Fruit fly (Drosophila melanogaster) whole organism, embryonic: ENCODE data around the gene Zif.

Source experiments
- B-H1 ChIP-seq: fragments of 200-800 bp; sonication (Bioruptor generic); IDR thresholded peaks from 3 replicates; pipeline ENCODE4 v1.3.6; 2022; ENCODE audit warnings: missing biosample characterization, missing genetic modification characterization
- Bgb ChIP-seq: fragments of 200-800 bp; sonication (Bioruptor generic); IDR thresholded peaks from 2 replicates; pipeline ENCODE4 v1.3.6; 2022; ENCODE audit warnings: missing biosample characterization, missing genetic modification characterization; ENCODE audit not compliant: partially characterized antibody
- CG10267 ChIP-seq: fragments of 200-800 bp; sonication (Bioruptor generic); optimal IDR thresholded peaks from 2 replicates; lab custom pipeline; 2018; ENCODE audit warnings: missing biosample characterization, mild to moderate bottlenecking, missing genetic modification characterization, moderate library complexity
- CG11456 ChIP-seq: fragments of 200-800 bp; sonication (Bioruptor generic); IDR thresholded peaks from 3 replicates; pipeline ENCODE4 v1.3.6; 2022; ENCODE audit warnings: missing biosample characterization, missing genetic modification characterization
- CG11696 ChIP-seq: fragments of 200-800 bp; sonication (Bioruptor generic); IDR thresholded peaks from 2 replicates; pipeline ENCODE4 v1.3.6; 2022; ENCODE audit warnings: missing biosample characterization, missing genetic modification characterization
- CG12219 ChIP-seq: fragments of 200-800 bp; sonication (Bioruptor generic); optimal IDR thresholded peaks from 3 replicates; lab custom pipeline; 2018; ENCODE audit warnings: missing biosample characterization, mild to moderate bottlenecking, missing genetic modification characterization
- CG13624 ChIP-seq: fragments of 200-800 bp; sonication (Bioruptor generic); optimal IDR thresholded peaks from 2 replicates; lab custom pipeline; 2016; ENCODE audit warnings: missing biosample characterization, missing genetic modification characterization
- CG14710 ChIP-seq: fragments of 200-800 bp; sonication (Bioruptor generic); optimal IDR thresholded peaks from 3 replicates; lab custom pipeline; 2019; ENCODE audit warnings: missing biosample characterization, mild to moderate bottlenecking, missing genetic modification characterization, moderate library complexity
- CG14860 ChIP-seq: fragments of 200-800 bp; sonication (Bioruptor generic); IDR thresholded peaks from 3 replicates; pipeline ENCODE4 v1.3.6; 2022; ENCODE audit warnings: missing biosample characterization, missing genetic modification characterization; ENCODE audit not compliant: partially characterized antibody
- CG15011 ChIP-seq: fragments of 200-800 bp; sonication (Bioruptor generic); optimal IDR thresholded peaks from 3 replicates; lab custom pipeline; 2018; ENCODE audit warnings: missing biosample characterization, mild to moderate bottlenecking, missing genetic modification characterization
- CG17328 ChIP-seq: fragments of 200-800 bp; sonication (Bioruptor generic); IDR thresholded peaks from 2 replicates; pipeline ENCODE4 v1.3.6; 2022; ENCODE audit warnings: missing biosample characterization, missing genetic modification characterization
- CG17612 ChIP-seq: fragments of 200-800 bp; sonication (Bioruptor generic); IDR thresholded peaks from 2 replicates; pipeline ENCODE4 v1.3.6; 2022; ENCODE audit warnings: missing biosample characterization, missing genetic modification characterization
- CG17912 ChIP-seq: fragments of 200-800 bp; sonication (Bioruptor generic); optimal IDR thresholded peaks from 2 replicates; lab custom pipeline; 2018; ENCODE audit warnings: missing biosample characterization, mild to moderate bottlenecking, missing genetic modification characterization
- CG1792 ChIP-seq: fragments of 200-800 bp; sonication (Bioruptor generic); optimal IDR thresholded peaks from 2 replicates; lab custom pipeline; 2016; ENCODE audit warnings: missing biosample characterization, missing genetic modification characterization
- CG18011 ChIP-seq: fragments of 200-800 bp; sonication (Bioruptor generic); optimal IDR thresholded peaks from 2 replicates; lab custom pipeline; 2017; ENCODE audit warnings: missing biosample characterization, missing genetic modification characterization, mild to moderate bottlenecking, moderate library complexity, missing genotype
- CG18476 ChIP-seq: fragments of 200-800 bp; sonication (Bioruptor generic); optimal IDR thresholded peaks from 2 replicates; lab custom pipeline; 2016; ENCODE audit warnings: missing biosample characterization, mild to moderate bottlenecking, missing genetic modification characterization
- CG2129 ChIP-seq: fragments of 200-800 bp; sonication (Bioruptor generic); IDR thresholded peaks from 2 replicates; pipeline ENCODE4 v1.3.6; 2022; ENCODE audit warnings: missing biosample characterization, missing genetic modification characterization; ENCODE audit not compliant: partially characterized antibody
- CG30403 ChIP-seq: fragments of 200-800 bp; sonication (Bioruptor generic); optimal IDR thresholded peaks from 3 replicates; lab custom pipeline; 2016; ENCODE audit warnings: missing biosample characterization, missing genetic modification characterization
- CG32772 ChIP-seq: fragments of 200-800 bp; sonication (Bioruptor generic); IDR thresholded peaks from 2 replicates; pipeline ENCODE4 v1.3.6; 2022; ENCODE audit warnings: missing biosample characterization, missing genetic modification characterization
- CG4424 ChIP-seq: fragments of 200-800 bp; sonication (Bioruptor generic); optimal IDR thresholded peaks from 3 replicates; lab custom pipeline; 2016; ENCODE audit warnings: missing biosample characterization, missing genetic modification characterization
- CG7372 ChIP-seq: fragments of 200-800 bp; sonication (Bioruptor generic); IDR thresholded peaks from 2 replicates; pipeline ENCODE4 v1.3.6; 2022; ENCODE audit warnings: missing biosample characterization, missing genetic modification characterization
- CG7556 ChIP-seq: fragments of 200-800 bp; sonication (Bioruptor generic); optimal IDR thresholded peaks from 2 replicates; lab custom pipeline; 2017; ENCODE audit warnings: missing biosample characterization, mild to moderate bottlenecking, missing genetic modification characterization
- CG8290 ChIP-seq, 3 experiments: fragments of 200-800 bp; sonication (Bioruptor generic); optimal IDR thresholded peaks; 2 replicates each; lab custom pipeline; 2016 to 2019; ENCODE audit warnings: missing biosample characterization in 3 of 3, missing genetic modification characterization in 3 of 3, mild to moderate bottlenecking in 2 of 3, moderate library complexity in 1 of 3
- Doc3 ChIP-seq: fragments of 200-800 bp; sonication (Bioruptor generic); IDR thresholded peaks from 3 replicates; pipeline ENCODE4 v1.3.6; 2022; ENCODE audit warnings: missing biosample characterization, missing genetic modification characterization; ENCODE audit not compliant: partially characterized antibody
- Dp ChIP-seq: fragments of 200-800 bp; sonication (Bioruptor generic); optimal IDR thresholded peaks from 2 replicates; lab custom pipeline; 2018; ENCODE audit warnings: missing biosample characterization, mild to moderate bottlenecking, missing genetic modification characterization, moderate library complexity
- GATAe ChIP-seq: fragments of 200-800 bp; sonication (Bioruptor generic); conservative IDR thresholded peaks from 2 replicates; pipeline ENCODE4 v1.3.6; 2022; ENCODE audit warnings: missing biosample characterization, missing genetic modification characterization
- Hand ChIP-seq: fragments of 200-800 bp; sonication (Bioruptor generic); optimal IDR thresholded peaks from 2 replicates; lab custom pipeline; 2017; ENCODE audit warnings: mild to moderate bottlenecking, missing biosample characterization, missing genetic modification reagents, missing genetic modification characterization
- Hr3 ChIP-seq: fragments of 200-800 bp; sonication (Bioruptor generic); optimal IDR thresholded peaks from 3 replicates; lab custom pipeline; 2016; ENCODE audit warnings: missing biosample characterization, missing genetic modification characterization
- Hr51 ChIP-seq, 2 experiments: fragments of 200-800 bp; sonication (Bioruptor generic); optimal IDR thresholded peaks; 2 replicates in 1 of 2; 3 replicates in 1 of 2; lab custom pipeline; 2016 to 2018; ENCODE audit warnings: missing biosample characterization in 2 of 2, missing genetic modification characterization in 2 of 2, mild to moderate bottlenecking in 1 of 2, moderate library complexity in 1 of 2
- Nf-YC ChIP-seq: fragments of 200-800 bp; optimal IDR thresholded peaks from 3 replicates; lab custom pipeline; 2019; ENCODE audit warnings: missing biosample characterization, mild to moderate bottlenecking, missing genetic modification characterization, moderate library complexity
- Ravus ChIP-seq: fragments of 200-800 bp; sonication (Bioruptor generic); IDR thresholded peaks from 2 replicates; pipeline ENCODE4 v1.3.6; 2022; ENCODE audit warnings: missing biosample characterization, missing genetic modification characterization
- Sox102F ChIP-seq: fragments of 200-800 bp; sonication (Bioruptor generic); optimal IDR thresholded peaks from 2 replicates; lab custom pipeline; 2018; ENCODE audit warnings: missing biosample characterization, mild to moderate bottlenecking, missing genetic modification characterization, moderate library complexity
- Sry-δ ChIP-seq: fragments of 200-800 bp; sonication (Bioruptor generic); optimal IDR thresholded peaks from 2 replicates; lab custom pipeline; 2016; ENCODE audit warnings: missing biosample characterization, missing genetic modification characterization
- bowl ChIP-seq: fragments of 200-800 bp; sonication (Bioruptor generic); IDR thresholded peaks from 2 replicates; pipeline ENCODE4 v1.3.6; 2022; ENCODE audit warnings: missing biosample characterization, missing genetic modification characterization
- crp ChIP-seq, 2 experiments: fragments of 200-800 bp; sonication (Bioruptor generic); optimal IDR thresholded peaks; 2 replicates in 1 of 2; 3 replicates in 1 of 2; lab custom pipeline; 2017; ENCODE audit warnings: missing biosample characterization in 2 of 2, missing genetic modification characterization in 2 of 2, mild to moderate bottlenecking in 1 of 2, moderate library complexity in 1 of 2
- danr ChIP-seq: fragments of 200-800 bp; sonication (Bioruptor generic); IDR thresholded peaks from 2 replicates; pipeline ENCODE4 v1.3.6; 2022; ENCODE audit warnings: missing biosample characterization, missing genetic modification characterization
- gem ChIP-seq: fragments of 200-800 bp; sonication (Bioruptor generic); optimal IDR thresholded peaks from 2 replicates; lab custom pipeline; 2019; ENCODE audit warnings: missing biosample characterization, mild to moderate bottlenecking, missing genetic modification characterization, moderate library complexity
- gt ChIP-seq: fragments of 200-800 bp; sonication (Bioruptor generic); IDR thresholded peaks from 2 replicates; pipeline ENCODE4 v1.3.6; 2022; ENCODE audit warnings: missing biosample characterization, missing genetic modification characterization
- ind ChIP-seq: fragments of 200-800 bp; sonication (Bioruptor generic); optimal IDR thresholded peaks from 3 replicates; lab custom pipeline; 2016; ENCODE audit warnings: missing biosample characterization, missing genetic modification characterization
- lbe ChIP-seq: fragments of 200-800 bp; sonication (Bioruptor generic); optimal IDR thresholded peaks from 2 replicates; lab custom pipeline; 2016; ENCODE audit warnings: missing biosample characterization, mild to moderate bottlenecking, missing genetic modification characterization
- nau ChIP-seq: fragments of 200-800 bp; sonication (Bioruptor generic); optimal IDR thresholded peaks from 3 replicates; lab custom pipeline; 2017; ENCODE audit warnings: missing biosample characterization, mild to moderate bottlenecking, missing genetic modification characterization, missing genetic modification reagents
- nom ChIP-seq: fragments of 200-800 bp; sonication (Bioruptor generic); optimal IDR thresholded peaks from 2 replicates; lab custom pipeline; 2017; ENCODE audit warnings: missing biosample characterization, missing genetic modification characterization, mild to moderate bottlenecking, moderate library complexity, missing genetic modification reagents
- pan ChIP-seq, 4 experiments: fragments of >200 bp in 3 of 4; fragments of 200-800 bp in 1 of 4; sonication (Bioruptor generic) in 1 of 4; optimal IDR thresholded peaks in 3 of 4; IDR thresholded peaks in 1 of 4; 2 replicates each; pipeline versions ENCODE4 v1.3.6 to Lab custom; 2017 to 2022; ENCODE audit warnings: missing biosample characterization in 2 of 4, missing genetic modification characterization in 2 of 4, mixed read lengths in 1 of 4
- row ChIP-seq: fragments of 200-800 bp; sonication (Bioruptor generic); IDR thresholded peaks from 3 replicates; pipeline ENCODE4 v1.3.6; 2022; ENCODE audit warnings: missing biosample characterization, missing genetic modification characterization
- salm ChIP-seq: fragments of 200-800 bp; sonication (Bioruptor generic); optimal IDR thresholded peaks from 2 replicates; lab custom pipeline; 2018; ENCODE audit warnings: missing biosample characterization, mild to moderate bottlenecking, missing genetic modification characterization
- scrt ChIP-seq: fragments of 200-800 bp; sonication (Bioruptor generic); optimal IDR thresholded peaks from 2 replicates; lab custom pipeline; 2018; ENCODE audit warnings: missing biosample characterization, mild to moderate bottlenecking, missing genetic modification characterization, moderate library complexity
- sima ChIP-seq: fragments of 200-800 bp; sonication (Bioruptor generic); optimal IDR thresholded peaks from 2 replicates; lab custom pipeline; 2016; ENCODE audit warnings: missing biosample characterization, missing genetic modification characterization
- slou ChIP-seq: fragments of 200-800 bp; sonication (Bioruptor generic); optimal IDR thresholded peaks from 3 replicates; lab custom pipeline; 2016; ENCODE audit warnings: missing biosample characterization, missing genetic modification characterization
- vvl ChIP-seq: fragments of 200-800 bp; sonication (Bioruptor generic); IDR thresholded peaks from 2 replicates; pipeline ENCODE4 v1.3.6; 2022; ENCODE audit warnings: missing biosample characterization, missing genetic modification characterization

The Zif gene

DNA sequence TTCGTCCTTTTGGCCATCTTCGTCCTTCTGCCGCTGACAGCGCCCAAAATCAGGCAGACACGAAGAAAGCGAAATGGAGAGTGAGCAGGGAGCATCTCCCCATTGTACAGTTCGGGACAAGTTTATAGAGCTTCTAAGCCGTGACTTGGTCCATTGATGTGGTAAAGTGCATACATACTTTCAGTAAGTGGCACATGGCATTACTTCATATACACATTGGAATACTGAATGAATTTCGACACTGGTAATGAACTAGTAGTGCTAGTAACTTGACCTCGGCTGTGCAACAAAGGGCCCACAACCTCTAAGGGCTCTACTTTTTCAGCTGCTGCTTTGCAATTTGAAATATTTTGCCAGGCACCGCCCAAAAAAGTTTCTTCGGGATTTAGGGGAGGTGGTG, 40.6 kb upstream of the Zif start (continued):
- TF ChIP-seq Hr3 (GFP tag; lab: Kevin White, UChicago) (peak; percentile 51), nau (GFP tag; lab: Kevin White, UChicago) (peak; percentile 67), CG12219 (GFP tag; lab: Kevin White, UChicago) (peak; percentile 79), Dp (no peak), GATAe (GFP tag; lab: Robert Waterston, UW) (0 out of 2 replicates have a peak, but pooled peaks have one; percentile 27), CG8290 (GFP tag; optimal IDR thresholded peaks at IDR 0.05; lab: Kevin White, UChicago) (peak; percentile 10), CG8290 (tag; optimal IDR thresholded peaks at IDR 0.05; lab: Kevin White, UChicago) (peak in 1 of 2 experiments; percentile 98), vvl (GFP tag; lab: Robert Waterston, UW) (peak; percentile 87), Sox102F (GFP tag; lab: Kevin White, UChicago) (peak; percentile 69), Ravus (GFP tag; lab: Robert Waterston, UW) (no peak), CG17612 (GFP tag; lab: Robert Waterston, UW) (peak; percentile 74), CG17912 (GFP tag; lab: Kevin White, UChicago) (no peak), CG13624 (peak; percentile 75), CG14710 (tag; lab: Kevin White, UChicago) (peak; percentile 16), CG4424 (GFP tag; lab: Kevin White, UChicago) (peak; percentile 56), CG7556 (GFP tag; lab: Kevin White, UChicago) (peak; percentile 87), Hr51 (GFP tag; optimal IDR thresholded peaks at IDR 0.05; lab: Kevin White, UChicago) (peak; percentile 50 to 72), CG17328 (GFP tag; lab: Robert Waterston, UW) (peak; percentile 81), Sry-δ (GFP tag; lab: Kevin White, UChicago) (peak; percentile 10), CG18011 (GFP tag; lab: Kevin White, UChicago) (peak; percentile 65), CG14860 (GFP tag; lab: Robert Waterston, UW) (no peak), CG11696 (peak; percentile 91), CG1792 (peak; percentile 41), Bgb (GFP tag; lab: Robert Waterston, UW) (no peak), lbe (GFP tag; lab: Kevin White, UChicago) (no peak), Nf-YC (tag; lab: Kevin White, UChicago) (peak; percentile 12), gem (tag; lab: Kevin White, UChicago) (peak; percentile 80), B-H1 (GFP tag; lab: Robert Waterston, UW) (peak; percentile 74), CG11456 (GFP tag; lab: Robert Waterston, UW) (peak; percentile 84), ind (GFP tag; lab: Kevin White, UChicago) (peak; percentile 84), gt (GFP tag; lab: Robert Waterston, UW) (no peak), pan (optimal IDR thresholded peaks at IDR 0.05; lab: Kevin White, UChicago) (no peak), pan (GFP tag; optimal IDR thresholded peaks at IDR 0.05 in 1 of 2, IDR thresholded peaks at IDR 0.05 in 1 of 2) (peak in 1 of 2 experiments; percentile 86), CG15011 (GFP tag; lab: Kevin White, UChicago) (peak; percentile 64), CG32772 (GFP tag; lab: Robert Waterston, UW) (peak; percentile 70), slou (GFP tag; lab: Kevin White, UChicago) (peak; percentile 46), row (GFP tag; lab: Robert Waterston, UW) (peak; percentile 80), CG10267 (peak; percentile 48), nom (GFP tag; lab: Kevin White, UChicago) (no peak), Doc3 (GFP tag; lab: Robert Waterston, UW) (no peak), CG30403 (GFP tag; lab: Kevin White, UChicago) (peak; percentile 55), salm (tag; lab: Kevin White, UChicago) (no peak), Hand (peak; percentile 91), danr (GFP tag; lab: Robert Waterston, UW) (0 out of 2 replicates have a peak, but pooled peaks have one; percentile 28), sima (peak; percentile 55), crp (GFP tag; optimal IDR thresholded peaks at IDR 0.05; lab: Kevin White, UChicago) (peak in 1 of 2 experiments; percentile 24), CG7372 (GFP tag; lab: Robert Waterston, UW) (peak; percentile 69), CG2129 (no peak), CG18476 (GFP tag; lab: Kevin White, UChicago) (peak; percentile 57), bowl (GFP tag; lab: Robert Waterston, UW) (peak; percentile 7; the same call in 1 of the 2 replicates), scrt (peak; percentile 79)
